Fruit fly (Drosophila melanogaster) whole organism, adult: ENCODE data around the gene CheA75a.

Experiments used
- CG11617 ChIP-seq: fragments of 200-800 bp; sonication (Bioruptor generic); optimal IDR thresholded peaks from 2 replicates; lab custom pipeline; 2017; ENCODE audit warnings: mild to moderate bottlenecking, missing biosample characterization, missing genetic modification reagents, missing genetic modification characterization
- CG12768 ChIP-seq: fragments of 200-800 bp; sonication (Bioruptor generic); optimal IDR thresholded peaks from 2 replicates; lab custom pipeline; 2017; ENCODE audit warnings: missing biosample characterization, missing genetic modification characterization, mild to moderate bottlenecking, moderate library complexity, missing genetic modification reagents
- CG14711 ChIP-seq: fragments of 200-800 bp; sonication (Bioruptor generic); optimal IDR thresholded peaks from 2 replicates; lab custom pipeline; 2018; ENCODE audit warnings: missing biosample characterization, mild to moderate bottlenecking, missing genetic modification characterization, moderate library complexity
- CG1620 ChIP-seq: fragments of 200-800 bp; sonication (Bioruptor generic); optimal IDR thresholded peaks from 2 replicates; lab custom pipeline; 2016; ENCODE audit warnings: missing biosample characterization, missing genetic modification characterization
- CG33017 ChIP-seq: fragments of 200-800 bp; sonication (Bioruptor generic); optimal IDR thresholded peaks from 2 replicates; lab custom pipeline; 2018; ENCODE audit warnings: missing biosample characterization, mild to moderate bottlenecking, missing genetic modification characterization, moderate library complexity
- CG5204 ChIP-seq: fragments of 200-800 bp; sonication (Bioruptor generic); optimal IDR thresholded peaks from 2 replicates; lab custom pipeline; 2016; ENCODE audit warnings: missing biosample characterization, missing genetic modification characterization
- CG7045 ChIP-seq: fragments of 200-800 bp; sonication (Bioruptor generic); optimal IDR thresholded peaks from 2 replicates; lab custom pipeline; 2017; ENCODE audit warnings: missing biosample characterization, mild to moderate bottlenecking, missing genetic modification characterization
- CG7101 ChIP-seq: fragments of 200-800 bp; sonication (Bioruptor generic); optimal IDR thresholded peaks from 2 replicates; lab custom pipeline; 2018; ENCODE audit warnings: missing biosample characterization, mild to moderate bottlenecking, missing genetic modification characterization, moderate library complexity
- Crg-1 ChIP-seq: fragments of 200-800 bp; sonication (Bioruptor generic); optimal IDR thresholded peaks from 2 replicates; lab custom pipeline; 2016; ENCODE audit warnings: missing biosample characterization, missing genetic modification characterization
- Hr96 ChIP-seq: fragments of 200-800 bp; sonication (Bioruptor generic); optimal IDR thresholded peaks from 2 replicates; lab custom pipeline; 2016; ENCODE audit warnings: missing biosample characterization, missing genetic modification characterization
- Mnt ChIP-seq: fragments of 200-800 bp; sonication (Bioruptor generic); optimal IDR thresholded peaks from 2 replicates; lab custom pipeline; 2016; ENCODE audit warnings: missing biosample characterization, mild to moderate bottlenecking, missing genetic modification characterization
- bab1 ChIP-seq: fragments of 200-800 bp; sonication (Bioruptor generic); optimal IDR thresholded peaks from 3 replicates; lab custom pipeline; 2019; ENCODE audit warnings: missing biosample characterization, mild to moderate bottlenecking, missing genetic modification characterization, moderate library complexity
- cic ChIP-seq: fragments of 200-800 bp; sonication (Bioruptor generic); optimal IDR thresholded peaks from 2 replicates; lab custom pipeline; 2017; ENCODE audit warnings: missing biosample characterization, mild to moderate bottlenecking, missing genetic modification characterization, moderate library complexity
- cnc ChIP-seq, 2 experiments: fragments of >200 bp; optimal IDR thresholded peaks; 2 replicates each; lab custom pipeline; 2017
- kay ChIP-seq: fragments of 200-800 bp; sonication (Bioruptor generic); peaks from one replicate; lab custom pipeline; 2016; ENCODE audit warnings: missing biosample characterization, missing genetic modification characterization, borderline replicate concordance
- ovo ChIP-seq: fragments of 200-800 bp; sonication (Bioruptor generic); optimal IDR thresholded peaks from 2 replicates; lab custom pipeline; 2016; ENCODE audit warnings: missing biosample characterization, missing genetic modification characterization
- pad ChIP-seq: fragments of 200-800 bp; sonication (Bioruptor generic); optimal IDR thresholded peaks from 3 replicates; lab custom pipeline; 2017; ENCODE audit warnings: missing biosample characterization, missing genetic modification characterization, mild to moderate bottlenecking, moderate library complexity, missing genetic modification reagents
- tj ChIP-seq: fragments of 200-800 bp; sonication (Bioruptor generic); optimal IDR thresholded peaks from 3 replicates; lab custom pipeline; 2017; ENCODE audit warnings: missing biosample characterization, mild to moderate bottlenecking, missing genetic modification characterization, moderate library complexity
- toe ChIP-seq: fragments of 200-800 bp; sonication (Bioruptor generic); optimal IDR thresholded peaks from 2 replicates; lab custom pipeline; 2016; ENCODE audit warnings: missing biosample characterization, missing genetic modification characterization

CheA75a gene

DNA sequence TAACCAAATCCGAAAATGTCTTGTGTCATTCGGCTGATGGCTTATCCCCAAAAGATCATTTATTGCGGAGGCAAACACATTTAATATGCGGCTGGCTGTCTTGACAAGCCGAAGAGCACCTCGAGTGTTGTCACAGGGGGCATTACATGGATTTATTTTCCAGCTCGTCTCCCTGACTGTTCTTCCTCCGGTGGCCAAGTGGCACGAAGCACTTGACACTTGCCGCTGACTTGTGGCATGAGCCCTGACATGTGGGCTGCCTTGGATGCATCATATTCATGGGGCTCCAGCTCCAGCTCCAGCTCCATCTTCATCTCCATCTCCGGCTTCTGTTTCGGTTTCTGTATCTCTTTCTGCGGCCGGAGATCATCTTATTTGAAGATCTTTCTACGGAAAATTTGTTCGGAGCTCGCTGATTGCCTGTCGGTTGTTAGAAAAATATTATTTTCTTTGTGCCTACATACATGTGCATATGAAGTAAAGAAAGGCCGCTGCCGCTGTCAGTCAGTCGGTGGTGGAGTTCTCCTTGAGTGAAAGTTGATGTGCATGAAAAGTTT, 16.3 kb downstream of the CheA75a start:
- TF ChIP-seq CG7045 (GFP tag; lab: Kevin White, UChicago) (no peak), CG11617 (GFP tag; lab: Kevin White, UChicago) (no peak)

DNA sequence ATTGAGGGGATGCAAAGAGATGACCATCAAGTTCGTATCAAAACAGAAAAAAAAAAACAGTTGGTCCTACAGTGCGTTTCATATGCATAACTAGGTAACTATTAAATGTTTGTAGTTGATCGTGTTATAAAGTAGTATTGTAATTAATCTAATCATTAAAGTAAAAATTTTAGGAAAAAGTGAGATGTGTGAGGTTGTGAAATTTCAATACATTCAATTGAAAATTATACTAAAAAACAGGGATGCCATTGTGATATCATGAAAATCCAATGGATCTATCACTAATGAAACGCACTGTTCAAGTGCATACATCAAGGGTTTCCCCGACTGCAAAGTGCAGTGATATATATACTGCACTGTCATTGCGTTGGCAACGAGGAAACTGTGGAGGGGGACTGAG, 19.0 kb downstream of the CheA75a start:
- TF ChIP-seq CG5204 (GFP tag; lab: Kevin White, UChicago) (no peak), CG12768 (GFP tag; lab: Kevin White, UChicago) (no peak), toe (no peak), CG7045 (GFP tag; lab: Kevin White, UChicago) (no peak), kay (no peak), CG7101 (tag; lab: Kevin White, UChicago) (no peak), Hr96 (GFP tag; lab: Kevin White, UChicago) (no peak), pad (no peak), bab1 (GFP tag; lab: Kevin White, UChicago) (no peak), CG1620 (GFP tag; lab: Kevin White, UChicago) (no peak), tj (GFP tag; lab: Kevin White, UChicago) (no peak), CG11617 (GFP tag; lab: Kevin White, UChicago) (no peak), cnc (optimal IDR thresholded peaks at IDR 0.05; lab: Kevin White, UChicago) (no peak), Mnt (GFP tag; lab: Kevin White, UChicago) (no peak), Crg-1 (GFP tag; lab: Kevin White, UChicago) (no peak), ovo (no peak), cic (GFP tag; lab: Kevin White, UChicago) (no peak), CG14711 (no peak)

DNA sequence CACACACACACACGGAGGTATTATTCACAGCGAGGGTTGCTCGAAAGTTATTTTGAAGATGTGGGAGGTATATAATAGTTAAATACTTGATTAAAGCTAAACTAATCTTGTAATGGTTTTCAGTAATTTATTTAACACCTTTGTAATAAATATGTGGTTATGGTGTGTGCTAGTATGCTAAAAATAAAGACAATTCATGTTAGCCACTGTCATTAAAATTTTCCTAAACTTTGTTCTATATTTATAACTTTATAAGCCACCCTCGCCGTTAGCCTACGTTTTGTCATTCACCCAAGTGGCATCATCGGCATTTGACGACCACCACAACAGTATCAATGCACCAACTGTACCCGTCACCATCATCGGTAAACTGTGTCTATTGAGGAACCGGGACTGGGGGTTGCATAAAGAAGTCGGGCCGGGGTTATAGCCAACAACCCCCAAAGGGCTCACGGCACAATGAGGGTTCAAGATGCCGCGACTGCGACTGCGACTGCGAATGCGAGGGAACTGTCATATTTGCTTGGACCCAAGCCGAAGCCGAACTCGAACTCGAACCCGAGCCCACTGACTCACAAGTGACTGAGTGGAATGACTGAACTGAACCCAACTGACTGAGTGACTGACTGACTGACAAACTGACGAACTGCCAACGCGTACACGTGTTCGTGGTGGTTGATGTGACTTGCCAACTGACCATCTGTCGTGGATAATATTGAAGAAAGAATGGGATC, 20.6 kb downstream of the CheA75a start:
- no peak for TF ChIP-seq CG1620 (GFP tag; lab: Kevin White, UChicago)
- TF ChIP-seq cnc (optimal IDR thresholded peaks at IDR 0.05; lab: Kevin White, UChicago) = no peak
- TF ChIP-seq bab1 (GFP tag; lab: Kevin White, UChicago) = no peak

DNA sequence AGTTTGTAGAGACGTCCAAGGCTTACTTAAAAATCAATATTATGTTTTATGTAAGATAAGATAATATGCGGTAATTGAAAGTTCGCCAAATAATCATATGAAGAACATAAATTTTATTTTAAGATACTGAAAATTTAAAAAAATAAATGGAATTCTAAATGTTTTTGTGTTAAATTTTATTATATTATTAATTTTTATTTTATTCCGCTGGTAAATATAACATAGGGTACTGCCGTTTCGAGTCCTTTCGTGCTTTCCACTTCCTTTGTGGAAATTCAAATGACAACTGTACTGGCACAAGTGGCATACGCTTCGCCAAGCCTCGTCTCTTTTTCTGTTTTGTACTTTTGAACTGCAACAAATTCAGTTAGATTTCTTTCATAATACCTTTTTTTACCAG, 21.2 kb downstream of the CheA75a start:
- no peak for TF ChIP-seq pad
- TF ChIP-seq Mnt (GFP tag; lab: Kevin White, UChicago) = no peak
- no peak for TF ChIP-seq bab1 (GFP tag; lab: Kevin White, UChicago)
- TF ChIP-seq cic (GFP tag; lab: Kevin White, UChicago) = no peak
- TF ChIP-seq CG33017 (tag; lab: Kevin White, UChicago) = no peak
- TF ChIP-seq CG5204 (GFP tag; lab: Kevin White, UChicago) = no peak
- no peak for TF ChIP-seq toe
- no peak for TF ChIP-seq CG7045 (GFP tag; lab: Kevin White, UChicago)
- no peak for TF ChIP-seq CG1620 (GFP tag; lab: Kevin White, UChicago)
- TF ChIP-seq CG7101 (tag; lab: Kevin White, UChicago) = no peak
- no peak for TF ChIP-seq Hr96 (GFP tag; lab: Kevin White, UChicago)
- TF ChIP-seq tj (GFP tag; lab: Kevin White, UChicago) = no peak
- no peak for TF ChIP-seq CG14711

DNA sequence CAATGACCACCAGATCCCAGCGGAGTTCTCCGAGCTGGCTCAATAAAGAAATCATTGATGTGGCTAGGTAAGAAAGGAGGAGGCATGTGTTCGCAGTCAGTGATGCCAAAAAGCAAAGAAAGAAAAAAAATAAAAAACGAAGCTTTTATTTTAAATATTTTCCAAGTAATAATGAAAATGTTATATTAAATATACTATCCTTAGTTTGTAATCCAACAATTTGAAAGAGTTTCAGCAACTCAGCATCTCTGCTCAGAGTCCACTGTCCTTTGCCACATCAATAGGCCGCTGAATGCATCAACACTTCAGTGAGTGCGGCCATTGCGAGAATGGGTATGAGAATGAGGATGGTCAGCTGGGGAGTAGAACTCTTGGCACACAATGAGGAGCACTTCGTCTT, 22.3 kb downstream of the CheA75a start:
- TF ChIP-seq Mnt (GFP tag; lab: Kevin White, UChicago) (no peak), CG14711 (no peak), CG12768 (GFP tag; lab: Kevin White, UChicago) (no peak), Crg-1 (GFP tag; lab: Kevin White, UChicago) (no peak), CG1620 (GFP tag; lab: Kevin White, UChicago) (no peak)

DNA sequence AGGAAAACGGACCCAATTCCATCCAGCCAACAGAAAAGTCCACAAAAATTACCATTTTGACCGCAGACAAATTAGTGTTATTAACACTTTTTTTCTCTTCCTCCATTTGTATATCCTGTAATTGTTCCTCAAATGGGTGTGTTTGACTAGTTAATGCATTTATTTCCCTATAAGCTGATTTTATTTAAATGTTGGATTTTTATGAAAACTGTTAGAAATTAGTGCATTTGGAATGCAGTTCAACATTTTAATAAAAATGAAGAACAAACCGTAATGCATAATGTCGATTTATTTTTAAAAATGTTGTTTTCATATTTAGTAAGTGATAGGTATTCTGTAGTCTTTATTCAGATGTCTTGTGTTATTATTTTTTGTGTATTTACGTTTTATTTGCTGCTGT, 24.0 kb downstream of the CheA75a start:
- TF ChIP-seq CG14711 (no peak), cic (GFP tag; lab: Kevin White, UChicago) (no peak), bab1 (GFP tag; lab: Kevin White, UChicago) (no peak), Mnt (GFP tag; lab: Kevin White, UChicago) (no peak), CG11617 (GFP tag; lab: Kevin White, UChicago) (no peak), CG7045 (GFP tag; lab: Kevin White, UChicago) (no peak), tj (GFP tag; lab: Kevin White, UChicago) (no peak)

DNA sequence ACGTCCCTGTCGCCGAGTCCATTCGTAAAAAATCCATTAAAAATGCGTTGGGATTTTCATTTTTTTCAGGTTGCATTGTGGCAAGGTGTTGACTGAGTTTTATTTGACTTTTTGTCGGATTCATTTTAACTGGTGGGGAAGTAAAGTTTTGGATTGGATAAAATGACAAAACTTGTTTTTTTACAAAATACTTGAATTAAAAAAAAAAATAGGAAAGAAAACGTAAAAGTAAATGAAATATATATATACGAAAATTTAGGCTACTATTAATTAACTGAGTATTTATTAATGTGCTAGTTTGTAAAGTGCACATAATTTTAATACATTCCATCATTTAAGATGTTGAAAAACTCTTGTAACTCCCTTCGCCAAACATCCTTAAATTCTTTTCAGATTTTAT, 24.7 kb downstream of the CheA75a start:
- no peak for TF ChIP-seq bab1 (GFP tag; lab: Kevin White, UChicago)
- no peak for TF ChIP-seq cnc (optimal IDR thresholded peaks at IDR 0.05; lab: Kevin White, UChicago)
- no peak for TF ChIP-seq Hr96 (GFP tag; lab: Kevin White, UChicago)
- no peak for TF ChIP-seq tj (GFP tag; lab: Kevin White, UChicago)
